Worm (Caenorhabditis elegans) whole organism, L1 larva: ENCODE results near the gene F35C11.6.

Experiments used
- aha-1 ChIP-seq: fragments of 150-350 bp; optimal IDR thresholded peaks from 2 replicates; lab custom pipeline; 2014; ENCODE audit warnings: missing biosample characterization, missing genetic modification characterization
- fos-1 ChIP-seq: fragments of 150-350 bp; optimal IDR thresholded peaks from 2 replicates; lab custom pipeline; 2014; ENCODE audit warnings: missing biosample characterization, missing genetic modification characterization
- nhr-77 ChIP-seq: fragments of 150-350 bp; optimal IDR thresholded peaks from 2 replicates; lab custom pipeline; 2014; ENCODE audit warnings: missing biosample characterization, missing genetic modification characterization
- nhr-84 ChIP-seq: sonication (generic microtip); optimal IDR thresholded peaks from 2 replicates; lab custom pipeline; 2017; ENCODE audit warnings: missing biosample characterization, missing genetic modification characterization

ce11 chrII:8308314-8308713 lies 49.4 kb upstream of the F35C11.6 start:
- no peak for TF ChIP-seq nhr-77 (tag; lab: Kevin White, UChicago)
- no peak for TF ChIP-seq fos-1 (tag; lab: Kevin White, UChicago)
- TF ChIP-seq aha-1 (tag; lab: Kevin White, UChicago) = no peak
- TF ChIP-seq nhr-84 (tag; lab: Kevin White, UChicago) = no peak
